Worm (Caenorhabditis elegans): ENCODE measurements around the gene Y55D5A.4.

ce11 chrIII:2980927-2981326 lies 8.9 kb downstream of the Y55D5A.4 start:
- TF ChIP-seq fos-1 (tag; optimal IDR thresholded peaks at IDR 0.05) (no peak), nhr-12 (tag; optimal IDR thresholded peaks at IDR 0.05) (no peak), unc-39 (tag; optimal IDR thresholded peaks at IDR 0.05) (no peak), ama-1 (optimal IDR thresholded peaks at IDR 0.05) (no peak), egl-27 (tag; optimal IDR thresholded peaks at IDR 0.05) (no peak), hmg-11 (tag; optimal IDR thresholded peaks at IDR 0.05) (no peak), nhr-23 (tag; optimal IDR thresholded peaks at IDR 0.05) (no peak), fkh-10 (GFP tag; optimal IDR thresholded peaks at IDR 0.05) (no peak), ztf-11 (tag; optimal IDR thresholded peaks at IDR 0.05) (no peak), pqm-1 (tag; optimal IDR thresholded peaks at IDR 0.05) (no peak), nhr-28 (tag; optimal IDR thresholded peaks at IDR 0.05) (no peak), tbx-2 (tag; optimal IDR thresholded peaks at IDR 0.05) (no peak), pha-4 (tag; optimal IDR thresholded peaks at IDR 0.05) (no peak)
